Worm (Caenorhabditis elegans): ENCODE measurements around the gene kin-30.

DNA sequence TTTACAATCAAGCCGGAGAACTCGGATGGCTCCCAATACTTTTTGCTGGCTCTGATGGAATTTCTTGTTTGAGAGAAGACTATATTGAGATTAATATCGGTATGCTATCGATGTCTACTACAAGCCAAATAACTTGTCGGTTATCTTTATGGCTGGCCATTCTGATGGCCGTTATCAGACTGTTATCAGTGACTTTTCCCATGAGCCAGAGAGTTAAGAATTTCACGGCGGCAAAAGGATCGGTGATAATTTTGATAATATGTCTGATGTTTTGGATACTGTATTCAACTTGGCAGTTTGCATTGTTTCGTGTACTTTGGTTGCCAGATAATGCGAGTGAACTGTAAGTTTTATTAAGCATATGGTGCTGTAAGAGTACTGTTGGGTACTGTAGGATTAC, 18.4 kb upstream of the kin-30 start:
- TF ChIP-seq lin-13 (GFP tag; optimal IDR thresholded peaks at IDR 0.05) (no peak), ZK546.5 (tag; optimal IDR thresholded peaks at IDR 0.05) (no peak), nhr-11 (tag; optimal IDR thresholded peaks at IDR 0.05) (no peak), dmd-4 (tag; optimal IDR thresholded peaks at IDR 0.05) (no peak), unc-55 (GFP tag; optimal IDR thresholded peaks at IDR 0.05) (no peak), sem-4 (tag; optimal IDR thresholded peaks at IDR 0.05) (no peak), ztf-4 (tag; optimal IDR thresholded peaks at IDR 0.05) (no peak)
